Fruit fly (Drosophila melanogaster): ENCODE data around the gene Lar.

Lar gene

DNA sequence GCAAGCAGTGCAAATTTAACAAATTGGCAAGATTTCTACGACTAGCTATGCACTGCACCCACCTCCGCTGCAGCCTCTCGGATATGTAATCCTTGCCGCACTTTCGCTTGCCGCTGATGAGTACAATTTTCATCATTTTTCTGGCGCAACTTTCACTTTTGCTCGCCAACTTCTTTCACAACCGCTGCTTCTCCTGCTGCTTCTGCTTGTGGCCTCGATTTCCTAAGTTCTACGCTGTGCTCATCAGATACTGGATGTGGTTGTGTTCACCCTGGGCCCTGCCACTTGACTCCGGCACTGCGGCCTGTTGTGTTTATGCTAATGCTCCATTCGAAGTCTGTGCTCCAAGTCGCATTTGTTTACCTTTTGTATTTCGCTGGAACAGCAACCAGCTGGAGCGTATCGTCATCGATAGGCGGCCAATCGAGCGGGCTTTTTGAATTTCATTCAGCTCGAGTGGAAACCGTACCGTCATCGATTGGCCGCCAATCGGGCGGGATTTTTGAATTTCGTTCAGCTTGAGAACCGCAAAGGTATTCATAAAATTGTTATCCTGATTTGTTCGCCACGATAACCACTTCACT lies 6.3 kb upstream of the Lar start, which contains the start of gene Pmvk:
Gene Pmvk (minus strand): TSS at position 357 of the 584 bp plus-strand sequence.
- TF ChIP-seq Sin3A (optimal IDR thresholded peaks at IDR 0.05) (no peak), psq (optimal IDR thresholded peaks at IDR 0.05) (no peak), h (optimal IDR thresholded peaks at IDR 0.05) (no peak), ttk (optimal IDR thresholded peaks at IDR 0.05) (no peak), insv (optimal IDR thresholded peaks at IDR 0.05) (no peak), Myc (optimal IDR thresholded peaks at IDR 0.05) (no peak)

- TF ChIP-seq ttk (optimal IDR thresholded peaks at IDR 0.05), result no peak
- no peak for TF ChIP-seq Myc (optimal IDR thresholded peaks at IDR 0.05)
- no peak for TF ChIP-seq Sin3A (optimal IDR thresholded peaks at IDR 0.05)
- TF ChIP-seq psq (optimal IDR thresholded peaks at IDR 0.05), result no peak
These were observed 4.2 kb upstream of the Lar start, which contains the start of gene Hakai for dm6 chr2L:19582185-19582584. Hakai (minus strand) TSS chr2L:19582474.

DNA sequence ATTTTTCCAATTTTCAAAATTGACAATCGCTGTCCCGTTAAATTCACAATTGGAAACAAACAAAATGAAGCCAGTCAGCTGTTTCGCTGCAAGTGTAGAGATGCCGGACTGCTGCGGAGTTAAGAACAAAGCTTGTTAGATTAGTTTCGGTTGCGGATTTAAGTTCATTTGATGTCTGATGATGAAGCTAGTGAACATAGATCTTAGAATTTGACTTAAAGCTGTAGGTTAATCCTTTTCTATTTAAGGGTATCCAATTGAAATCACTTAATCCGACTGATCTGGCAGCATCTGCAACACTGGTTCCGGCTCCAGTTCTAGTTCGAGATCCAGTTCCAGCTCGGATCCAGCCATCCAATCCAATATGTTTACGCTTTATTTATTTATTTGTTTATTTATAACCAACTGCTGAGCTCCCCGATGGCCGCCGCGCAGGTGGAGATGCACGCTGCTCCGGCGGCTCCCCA lies 2.5 kb upstream of the Lar start, which contains the start of the genes PCNA2 and CG10366:
Gene PCNA2 (minus strand): TSS at position 65 of the 467 bp plus-strand sequence.
Gene CG10366 (plus strand): TSS at position 310 of the 467 bp plus-strand sequence.
- TF ChIP-seq insv (optimal IDR thresholded peaks at IDR 0.05), result no peak
- TF ChIP-seq Myc (optimal IDR thresholded peaks at IDR 0.05), result no peak
- no peak for TF ChIP-seq ttk (optimal IDR thresholded peaks at IDR 0.05)
- TF ChIP-seq h (optimal IDR thresholded peaks at IDR 0.05), result no peak
- TF ChIP-seq psq (optimal IDR thresholded peaks at IDR 0.05), result no peak
- no peak for TF ChIP-seq Sin3A (optimal IDR thresholded peaks at IDR 0.05)

dm6 chr2L:19587334-19587659 lies 874 bp downstream of the Lar start:
- TF ChIP-seq insv (optimal IDR thresholded peaks at IDR 0.05) (no peak), h (optimal IDR thresholded peaks at IDR 0.05) (no peak), Sin3A (optimal IDR thresholded peaks at IDR 0.05) (no peak), ttk (optimal IDR thresholded peaks at IDR 0.05) (no peak), Myc (optimal IDR thresholded peaks at IDR 0.05) (no peak), psq (optimal IDR thresholded peaks at IDR 0.05) (no peak)

DNA sequence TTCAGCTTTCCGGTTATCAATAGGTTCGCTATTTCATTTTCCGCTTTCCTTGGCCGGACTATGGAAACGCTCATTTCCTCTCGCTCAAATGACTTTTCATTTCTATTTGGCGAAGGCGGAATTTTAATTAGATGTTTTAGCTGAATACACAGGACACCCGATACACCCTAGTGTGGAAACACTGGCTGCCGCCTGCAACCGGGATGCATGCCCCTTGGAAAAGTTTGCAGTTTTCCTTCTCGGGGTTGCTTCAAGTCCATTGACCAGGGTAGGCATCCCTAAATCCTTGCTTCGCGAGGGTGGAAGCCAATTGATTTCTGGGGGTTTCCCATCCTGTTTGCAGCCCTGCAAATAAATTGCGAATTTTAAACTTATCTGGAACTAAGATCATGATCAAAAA lies 2.5 kb downstream of the Lar start:
- no peak for TF ChIP-seq h (optimal IDR thresholded peaks at IDR 0.05)
- TF ChIP-seq Sin3A (optimal IDR thresholded peaks at IDR 0.05), result no peak
- TF ChIP-seq insv (optimal IDR thresholded peaks at IDR 0.05), result no peak
- TF ChIP-seq Myc (optimal IDR thresholded peaks at IDR 0.05), result no peak
- TF ChIP-seq ttk (optimal IDR thresholded peaks at IDR 0.05), result no peak
- no peak for TF ChIP-seq psq (optimal IDR thresholded peaks at IDR 0.05)

DNA sequence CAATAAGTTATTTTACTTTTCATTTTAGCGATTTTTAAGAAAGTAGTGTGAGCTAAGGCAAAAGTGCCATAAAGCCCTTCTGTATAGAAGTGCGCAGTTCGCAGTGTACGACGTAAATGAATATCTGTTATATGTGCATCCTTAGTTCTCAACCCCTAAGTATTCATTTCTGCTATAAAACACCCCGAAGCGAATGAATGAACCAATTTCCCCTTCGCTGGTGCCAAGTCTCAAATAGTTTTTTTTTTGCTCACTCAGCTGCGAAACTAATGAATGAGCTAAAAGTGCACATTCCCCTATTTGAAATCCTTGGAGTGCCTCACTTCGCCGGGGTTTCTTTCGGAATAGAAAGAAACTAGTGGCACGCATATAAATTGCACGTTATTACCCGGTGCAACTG lies 4.2 kb downstream of the Lar start:
- TF ChIP-seq insv (optimal IDR thresholded peaks at IDR 0.05) (no peak), psq (optimal IDR thresholded peaks at IDR 0.05) (no peak), Sin3A (optimal IDR thresholded peaks at IDR 0.05) (no peak), ttk (optimal IDR thresholded peaks at IDR 0.05) (no peak), Myc (optimal IDR thresholded peaks at IDR 0.05) (no peak), h (optimal IDR thresholded peaks at IDR 0.05) (no peak)

dm6 chr2L:19594102-19594501 lies 7.7 kb downstream of the Lar start:
- no peak for TF ChIP-seq psq (optimal IDR thresholded peaks at IDR 0.05)
- TF ChIP-seq ttk (optimal IDR thresholded peaks at IDR 0.05), result no peak
- no peak for TF ChIP-seq Myc (optimal IDR thresholded peaks at IDR 0.05)
- TF ChIP-seq h (optimal IDR thresholded peaks at IDR 0.05), result no peak
- TF ChIP-seq insv (optimal IDR thresholded peaks at IDR 0.05), result no peak
- no peak for TF ChIP-seq Sin3A (optimal IDR thresholded peaks at IDR 0.05)

- TF ChIP-seq psq (optimal IDR thresholded peaks at IDR 0.05) (no peak), insv (optimal IDR thresholded peaks at IDR 0.05) (no peak), ttk (optimal IDR thresholded peaks at IDR 0.05) (no peak), Sin3A (optimal IDR thresholded peaks at IDR 0.05) (no peak), h (optimal IDR thresholded peaks at IDR 0.05) (no peak), Myc (optimal IDR thresholded peaks at IDR 0.05) (no peak)
These were observed 19.0 kb downstream of the Lar start for dm6 chr2L:19605365-19605921.

- TF ChIP-seq insv (optimal IDR thresholded peaks at IDR 0.05) (no peak), h (optimal IDR thresholded peaks at IDR 0.05) (no peak), psq (optimal IDR thresholded peaks at IDR 0.05) (no peak), Sin3A (optimal IDR thresholded peaks at IDR 0.05) (no peak), ttk (optimal IDR thresholded peaks at IDR 0.05) (no peak), Myc (optimal IDR thresholded peaks at IDR 0.05) (no peak)
These were observed 19.9 kb downstream of the Lar start, which contains the start of gene CG46244 for dm6 chr2L:19606318-19606717. CG46244 (plus strand) TSS chr2L:19606569.

- no peak for TF ChIP-seq Sin3A (optimal IDR thresholded peaks at IDR 0.05)
- no peak for TF ChIP-seq psq (optimal IDR thresholded peaks at IDR 0.05)
- no peak for TF ChIP-seq h (optimal IDR thresholded peaks at IDR 0.05)
- TF ChIP-seq ttk (optimal IDR thresholded peaks at IDR 0.05), result no peak
- TF ChIP-seq insv (optimal IDR thresholded peaks at IDR 0.05), result no peak
- no peak for TF ChIP-seq Myc (optimal IDR thresholded peaks at IDR 0.05)
These were observed 41.6 kb downstream of the Lar start for dm6 chr2L:19628002-19628401.

DNA sequence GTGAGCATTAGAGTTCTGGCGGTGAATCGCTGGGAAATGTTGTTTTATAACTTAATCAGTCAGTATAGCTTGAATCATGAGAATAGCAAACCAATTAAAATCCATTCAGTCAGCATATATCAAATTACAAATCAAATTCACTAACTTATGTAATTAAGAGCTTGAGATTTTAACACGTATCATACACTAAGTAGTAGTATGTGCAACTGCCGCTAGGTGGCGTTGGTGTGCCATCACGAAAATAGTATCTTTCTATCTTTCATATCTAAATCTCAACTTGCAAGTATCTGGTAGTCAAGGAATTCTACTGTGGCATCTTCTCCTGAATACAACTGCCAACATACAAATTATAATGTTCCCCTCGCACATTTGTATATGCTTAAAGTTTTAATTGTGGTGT lies 47.6 kb downstream of the Lar start:
- TF ChIP-seq Sin3A (optimal IDR thresholded peaks at IDR 0.05) (no peak), ttk (optimal IDR thresholded peaks at IDR 0.05) (no peak), h (optimal IDR thresholded peaks at IDR 0.05) (no peak), psq (optimal IDR thresholded peaks at IDR 0.05) (no peak), Myc (optimal IDR thresholded peaks at IDR 0.05) (no peak), insv (optimal IDR thresholded peaks at IDR 0.05) (no peak)

- TF ChIP-seq Sin3A (optimal IDR thresholded peaks at IDR 0.05) (no peak), psq (optimal IDR thresholded peaks at IDR 0.05) (no peak), ttk (optimal IDR thresholded peaks at IDR 0.05) (no peak), h (optimal IDR thresholded peaks at IDR 0.05) (no peak), Myc (optimal IDR thresholded peaks at IDR 0.05) (no peak), insv (optimal IDR thresholded peaks at IDR 0.05) (no peak)
These were observed 91.9 kb downstream of the Lar start for dm6 chr2L:19678347-19678746.
